Worm (Caenorhabditis elegans): ENCODE measurements around the gene F53F4.7.

The F53F4.7 gene

ce11 chrV:13655202-13655764, 41.5 kb upstream of the F53F4.7 start (continued):
- TF ChIP-seq sup-37 (GFP tag; optimal IDR thresholded peaks at IDR 0.05) (no peak), unc-130 (tag; optimal IDR thresholded peaks at IDR 0.05) (no peak), egl-27 (tag; optimal IDR thresholded peaks at IDR 0.05) (peak in 1 of 2 experiments; percentile 56), efl-3 (GFP tag; optimal IDR thresholded peaks at IDR 0.05) (no peak), aha-1 (tag; optimal IDR thresholded peaks at IDR 0.05) (no peak), mab-9 (GFP tag; IDR thresholded peaks at IDR 0.05) (no peak), hlh-4 (tag; optimal IDR thresholded peaks at IDR 0.05) (no peak), C34B4.2 (tag; optimal IDR thresholded peaks at IDR 0.05) (no peak), sptf-1 (tag; optimal IDR thresholded peaks at IDR 0.05) (no peak), sox-4 (tag; optimal IDR thresholded peaks at IDR 0.05) (no peak), lin-15B (tag; optimal IDR thresholded peaks at IDR 0.05) (peak; percentile 19), hpl-2 (GFP tag; optimal IDR thresholded peaks at IDR 0.05) (no peak), mep-1 (tag; optimal IDR thresholded peaks at IDR 0.05) (peak; percentile 76), ceh-88 (GFP tag; IDR thresholded peaks at IDR 0.05) (no peak), unc-98 (GFP tag; IDR thresholded peaks at IDR 0.05) (no peak), ztf-4 (tag; optimal IDR thresholded peaks at IDR 0.05) (peak; percentile 32), ama-1 (optimal IDR thresholded peaks at IDR 0.05) (peak; percentile 28), rnt-1 (tag; optimal IDR thresholded peaks at IDR 0.05) (peak; percentile 72), fkh-4 (tag; optimal IDR thresholded peaks at IDR 0.05; ENCODE audit: borderline replicate concordance) (no peak), tlp-1 (tag; optimal IDR thresholded peaks at IDR 0.05) (no peak), fos-1 (tag; optimal IDR thresholded peaks at IDR 0.05) (peak; percentile 76), ztf-11 (tag; optimal IDR thresholded peaks at IDR 0.05) (no peak), fkh-10 (GFP tag; optimal IDR thresholded peaks at IDR 0.05) (peak; percentile 34), zip-4 (GFP tag; optimal IDR thresholded peaks at IDR 0.05) (no peak), lin-13 (GFP tag; optimal IDR thresholded peaks at IDR 0.05) (peak; percentile 51), nhr-20 (tag; optimal IDR thresholded peaks at IDR 0.05) (peak; percentile 64), tbx-2 (tag; optimal IDR thresholded peaks at IDR 0.05) (peak; percentile 27), elt-2 (tag; optimal IDR thresholded peaks at IDR 0.05) (peak; percentile 1), snpc-4 (tag; optimal IDR thresholded peaks at IDR 0.05) (no peak), nhr-19 (GFP tag; conservative IDR thresholded peaks at IDR 0.05) (peak; percentile 50), aly-2 (tag; optimal IDR thresholded peaks at IDR 0.05) (no peak), unc-86 (tag; optimal IDR thresholded peaks at IDR 0.05) (peak; percentile 47), swsn-7 (tag; optimal IDR thresholded peaks at IDR 0.05) (peak; percentile 50), nhr-47 (tag; optimal IDR thresholded peaks at IDR 0.05) (peak; percentile 66), zag-1 (tag; optimal IDR thresholded peaks at IDR 0.05) (no peak), alr-1 (tag; optimal IDR thresholded peaks at IDR 0.05; ENCODE audit: borderline replicate concordance) (no peak), elt-3 (tag; optimal IDR thresholded peaks at IDR 0.05) (no peak), snu-23 (GFP tag; optimal IDR thresholded peaks at IDR 0.05) (peak; percentile 62), pqm-1 (tag; optimal IDR thresholded peaks at IDR 0.05) (no peak), ets-5 (GFP tag; IDR thresholded peaks at IDR 0.05) (no peak), nhr-90 (tag; optimal IDR thresholded peaks at IDR 0.05; ENCODE audit: poor library complexity) (peak; percentile 38), ceh-90 (tag; optimal IDR thresholded peaks at IDR 0.05) (no peak), ceh-82 (tag; optimal IDR thresholded peaks at IDR 0.05) (peak; percentile 20 to 59 (median 50)), dpl-1 (GFP tag; optimal IDR thresholded peaks at IDR 0.05) (peak; percentile 42 to 51 (median 46))

- TF ChIP-seq dsc-1 (tag; optimal IDR thresholded peaks at IDR 0.05) (peak; percentile 59), fkh-4 (tag; optimal IDR thresholded peaks at IDR 0.05; ENCODE audit: borderline replicate concordance) (peak; percentile 15), vab-15 (tag; optimal IDR thresholded peaks at IDR 0.05) (no peak), nhr-28 (tag; optimal IDR thresholded peaks at IDR 0.05) (no peak), skn-1 (tag; optimal IDR thresholded peaks at IDR 0.05) (peak; percentile 41)
These were observed 40.6 kb upstream of the F53F4.7 start for ce11 chrV:13654394-13654792.

Data from whole organism, L1 larva.